Fruit fly (Drosophila melanogaster) whole organism: ENCODE measurements around the gene CG8319.

Experiments
- CG8478 ChIP-seq: fragments of >200 bp; optimal IDR thresholded peaks from 2 replicates; lab custom pipeline; 2018; ENCODE audit warnings: inconsistent platforms
- Dll ChIP-seq: fragments of >200 bp; optimal IDR thresholded peaks from 2 replicates; lab custom pipeline; 2017
- pan ChIP-seq: fragments of >200 bp; optimal IDR thresholded peaks from 2 replicates; lab custom pipeline; 2017
- psq ChIP-seq: fragments of >200 bp; optimal IDR thresholded peaks from 2 replicates; lab custom pipeline; 2017
- usp ChIP-seq: fragments of >200 bp; optimal IDR thresholded peaks from 2 replicates; lab custom pipeline; 2017; ENCODE audit warnings: missing biosample characterization, missing genetic modification characterization, mixed read lengths

DNA sequence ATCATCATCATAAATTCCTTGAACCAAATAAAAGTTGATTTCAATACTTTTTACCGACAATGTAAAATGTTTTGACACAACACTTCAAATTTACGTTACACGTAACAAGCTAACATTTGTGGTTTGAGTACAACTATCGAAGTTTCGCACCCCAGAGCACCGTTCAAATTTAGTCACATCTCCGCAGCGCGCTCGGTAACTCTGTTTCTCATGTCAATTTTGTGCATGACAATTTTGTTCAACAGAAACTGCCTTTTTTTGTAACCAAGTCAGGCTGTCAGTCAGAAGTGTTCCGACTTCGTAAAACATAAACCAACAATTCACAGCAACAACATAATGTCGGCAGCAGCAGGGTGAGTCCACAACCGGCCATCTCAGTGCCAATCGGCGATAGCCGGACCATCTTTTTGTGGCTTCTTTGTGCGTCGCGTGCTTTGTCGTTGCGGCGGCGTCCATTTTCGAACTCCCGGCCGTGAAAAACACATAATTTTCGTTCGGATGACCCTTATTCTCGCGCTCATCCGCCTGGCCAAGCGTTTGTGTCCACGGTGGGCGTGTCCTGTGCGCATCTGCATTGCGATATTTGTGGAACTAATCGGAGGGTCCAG lies 50.7 kb downstream of the CG8319 start, which contains the start of gene p23:
- TF ChIP-seq psq (lab: Kevin White, UChicago) (no peak), CG8478 (lab: Kevin White, UChicago) (no peak), usp (GFP tag; lab: Kevin White, UChicago) (no peak), Dll (lab: Kevin White, UChicago) (no peak), pan (lab: Kevin White, UChicago) (no peak)
